Worm (Caenorhabditis elegans) whole organism, late embryonic: ENCODE results near the gene tsp-14.

Experiments
- C08G9.2 ChIP-seq: sonication (generic microtip); optimal IDR thresholded peaks from 2 replicates; lab custom pipeline; 2016; ENCODE audit warnings: mild to moderate bottlenecking, missing genetic modification characterization, moderate library complexity, missing compliant biosample characterization
- K02D7.2 ChIP-seq: sonication (generic microtip); optimal IDR thresholded peaks from 2 replicates; lab custom pipeline; 2017; ENCODE audit warnings: mild to moderate bottlenecking, missing genetic modification characterization, missing compliant biosample characterization
- K09A11.1 ChIP-seq: sonication (generic microtip); optimal IDR thresholded peaks from 2 replicates; lab custom pipeline; 2017; ENCODE audit warnings: antibody characterized with exemption, mild to moderate bottlenecking, missing genetic modification characterization, missing compliant biosample characterization; ENCODE audit not compliant: insufficient read depth
- T23F11.4 ChIP-seq: fragments of 200-800 bp; sonication (Bioruptor generic); optimal IDR thresholded peaks from 2 replicates; lab custom pipeline; 2018; ENCODE audit warnings: mild to moderate bottlenecking, missing genetic modification characterization, missing compliant biosample characterization
- Y22D7AL.16 ChIP-seq: sonication (generic microtip); optimal IDR thresholded peaks from 2 replicates; lab custom pipeline; 2016; ENCODE audit warnings: missing genetic modification characterization, missing compliant biosample characterization
- ceh-14 ChIP-seq: sonication (generic microtip); optimal IDR thresholded peaks from 2 replicates; lab custom pipeline; 2016; ENCODE audit warnings: missing genotype, missing genetic modification characterization, missing compliant biosample characterization
- ceh-2 ChIP-seq: sonication (generic microtip); optimal IDR thresholded peaks from 2 replicates; lab custom pipeline; 2016; ENCODE audit warnings: missing genotype, missing genetic modification characterization, missing compliant biosample characterization
- ceh-30 ChIP-seq: fragments of 150-350 bp; optimal IDR thresholded peaks from 2 replicates; lab custom pipeline; 2014; ENCODE audit warnings: missing biosample characterization, missing genetic modification characterization
- ceh-31 ChIP-seq: sonication (generic microtip); optimal IDR thresholded peaks from 2 replicates; lab custom pipeline; 2016; ENCODE audit warnings: missing genetic modification characterization, missing compliant biosample characterization
- ceh-6 ChIP-seq: fragments of 200-800 bp; sonication (Bioruptor generic); optimal IDR thresholded peaks from 2 replicates; lab custom pipeline; 2018; ENCODE audit warnings: mild to moderate bottlenecking, missing genetic modification characterization, missing compliant biosample characterization
- ceh-9 ChIP-seq: sonication (generic microtip); optimal IDR thresholded peaks from 2 replicates; lab custom pipeline; 2016; ENCODE audit warnings: mild to moderate bottlenecking, missing genetic modification characterization, inconsistent platforms, missing compliant biosample characterization
- che-1 ChIP-seq: sonication (generic microtip); optimal IDR thresholded peaks from 2 replicates; lab custom pipeline; 2016; ENCODE audit warnings: mild to moderate bottlenecking, missing genetic modification characterization, missing compliant biosample characterization
- dmd-4 ChIP-seq: sonication (generic microtip); optimal IDR thresholded peaks from 2 replicates; lab custom pipeline; 2016; ENCODE audit warnings: borderline replicate concordance, missing genetic modification characterization, missing compliant biosample characterization
- dve-1 ChIP-seq: sonication (generic microtip); optimal IDR thresholded peaks from 2 replicates; lab custom pipeline; 2017; ENCODE audit warnings: antibody characterized with exemption, mild to moderate bottlenecking, missing genetic modification characterization, missing compliant biosample characterization
- elt-2 ChIP-seq: sonication (generic microtip); optimal IDR thresholded peaks from 2 replicates; lab custom pipeline; 2016; ENCODE audit warnings: missing genetic modification reagents, missing genetic modification characterization, missing compliant biosample characterization
- ets-4 ChIP-seq: sonication (generic microtip); optimal IDR thresholded peaks from 2 replicates; lab custom pipeline; 2016; ENCODE audit warnings: missing genetic modification characterization, missing compliant biosample characterization
- fax-1 ChIP-seq: sonication (generic microtip); optimal IDR thresholded peaks from 2 replicates; lab custom pipeline; 2016; ENCODE audit warnings: missing genotype, missing genetic modification characterization, missing compliant biosample characterization
- fkh-10 ChIP-seq: fragments of 150-350 bp; optimal IDR thresholded peaks from 2 replicates; lab custom pipeline; 2014; ENCODE audit warnings: missing biosample characterization, missing genetic modification reagents, missing genetic modification characterization
- hlh-13 ChIP-seq: fragments of 200-800 bp; sonication (Bioruptor generic); optimal IDR thresholded peaks from 2 replicates; lab custom pipeline; 2018; ENCODE audit warnings: mild to moderate bottlenecking, missing genetic modification characterization, missing compliant biosample characterization
- hlh-15 ChIP-seq: sonication (generic microtip); optimal IDR thresholded peaks from 2 replicates; lab custom pipeline; 2016; ENCODE audit warnings: missing genetic modification characterization, missing compliant biosample characterization
- hlh-8 ChIP-seq: sonication (generic microtip); optimal IDR thresholded peaks from 2 replicates; lab custom pipeline; 2016; ENCODE audit warnings: missing genotype, missing genetic modification characterization, missing compliant biosample characterization
- mec-3 ChIP-seq: sonication (generic microtip); optimal IDR thresholded peaks from 2 replicates; lab custom pipeline; 2016; ENCODE audit warnings: borderline replicate concordance, missing genetic modification characterization, missing compliant biosample characterization
- nhr-11 ChIP-seq: fragments of 150-350 bp; optimal IDR thresholded peaks from 2 replicates; lab custom pipeline; 2014; ENCODE audit warnings: missing biosample characterization, missing genetic modification characterization
- nhr-232 ChIP-seq: sonication (generic microtip); optimal IDR thresholded peaks from 2 replicates; lab custom pipeline; 2016; ENCODE audit warnings: missing genetic modification characterization, missing compliant biosample characterization
- pros-1 ChIP-seq: fragments of 150-350 bp; optimal IDR thresholded peaks from 2 replicates; lab custom pipeline; 2014; ENCODE audit warnings: missing biosample characterization, missing genetic modification reagents, missing genetic modification characterization
- sdc-2 ChIP-seq: sonication (generic microtip); optimal IDR thresholded peaks from 2 replicates; lab custom pipeline; 2016; ENCODE audit warnings: missing genotype, missing genetic modification characterization, missing compliant biosample characterization
- sox-2 ChIP-seq: fragments of 200-800 bp; sonication (Bioruptor generic); IDR thresholded peaks from 2 replicates; pipeline ENCODE4 v1.3.6; 2022; ENCODE audit warnings: missing genetic modification reagents, missing genetic modification characterization, missing compliant biosample characterization
- sox-4 ChIP-seq: sonication (generic microtip); optimal IDR thresholded peaks from 2 replicates; lab custom pipeline; 2017; ENCODE audit warnings: mild to moderate bottlenecking, missing genetic modification characterization, inconsistent platforms, missing compliant biosample characterization
- syd-9 ChIP-seq: sonication (generic microtip); optimal IDR thresholded peaks from 2 replicates; lab custom pipeline; 2016; ENCODE audit warnings: mild to moderate bottlenecking, missing genetic modification characterization, moderate library complexity, missing compliant biosample characterization
- tbx-2 ChIP-seq: sonication (generic microtip); optimal IDR thresholded peaks from 2 replicates; lab custom pipeline; 2016; ENCODE audit warnings: missing genetic modification characterization, missing compliant biosample characterization
- tbx-7 ChIP-seq: sonication (generic microtip); optimal IDR thresholded peaks from 2 replicates; lab custom pipeline; 2016; ENCODE audit warnings: missing genotype, missing genetic modification characterization, missing compliant biosample characterization
- unc-42 ChIP-seq: sonication (generic microtip); optimal IDR thresholded peaks from 2 replicates; lab custom pipeline; 2016; ENCODE audit warnings: missing genotype, missing genetic modification characterization, missing compliant biosample characterization
- zip-5 ChIP-seq: sonication (generic microtip); optimal IDR thresholded peaks from 2 replicates; lab custom pipeline; 2016; ENCODE audit warnings: missing genetic modification characterization, missing compliant biosample characterization

Gene tsp-14

ce11 chrX:4862062-4862461, 14.7 kb downstream of the tsp-14 start:
- TF ChIP-seq ceh-30 (tag; lab: Kevin White, UChicago) (no peak), fax-1 (tag; lab: Kevin White, UChicago) (no peak), tbx-7 (tag; lab: Kevin White, UChicago) (no peak), ceh-6 (no peak), pros-1 (tag; lab: Kevin White, UChicago) (no peak), dmd-4 (tag; lab: Kevin White, UChicago) (no peak), che-1 (tag; lab: Kevin White, UChicago) (no peak), sdc-2 (tag; lab: Kevin White, UChicago) (no peak), C08G9.2 (tag; lab: Kevin White, UChicago) (no peak), mec-3 (tag; lab: Kevin White, UChicago) (no peak), Y22D7AL.16 (tag; lab: Kevin White, UChicago) (no peak), K02D7.2 (tag; lab: Kevin White, UChicago) (no peak), hlh-15 (tag; lab: Kevin White, UChicago) (no peak)
- TF ChIP-seq, all 69 proteins: peak for 0

ce11 chrX:4861413-4861812, 15.4 kb downstream of the tsp-14 start:
- TF ChIP-seq ceh-6: no peak
- TF ChIP-seq K09A11.1: no peak
- no peak for TF ChIP-seq nhr-232 (tag; lab: Kevin White, UChicago)
- TF ChIP-seq Y22D7AL.16 (tag; lab: Kevin White, UChicago): no peak
- no peak for TF ChIP-seq nhr-11 (tag; lab: Kevin White, UChicago)
- no peak for TF ChIP-seq ceh-31 (tag; lab: Kevin White, UChicago)
- TF ChIP-seq syd-9: no peak
- no peak for TF ChIP-seq unc-42 (tag; lab: Kevin White, UChicago)
- no peak for TF ChIP-seq zip-5 (tag; lab: Kevin White, UChicago)
- TF ChIP-seq sox-4: no peak
- TF ChIP-seq ceh-30 (tag; lab: Kevin White, UChicago): no peak
- no peak for TF ChIP-seq che-1 (tag; lab: Kevin White, UChicago)

DNA sequence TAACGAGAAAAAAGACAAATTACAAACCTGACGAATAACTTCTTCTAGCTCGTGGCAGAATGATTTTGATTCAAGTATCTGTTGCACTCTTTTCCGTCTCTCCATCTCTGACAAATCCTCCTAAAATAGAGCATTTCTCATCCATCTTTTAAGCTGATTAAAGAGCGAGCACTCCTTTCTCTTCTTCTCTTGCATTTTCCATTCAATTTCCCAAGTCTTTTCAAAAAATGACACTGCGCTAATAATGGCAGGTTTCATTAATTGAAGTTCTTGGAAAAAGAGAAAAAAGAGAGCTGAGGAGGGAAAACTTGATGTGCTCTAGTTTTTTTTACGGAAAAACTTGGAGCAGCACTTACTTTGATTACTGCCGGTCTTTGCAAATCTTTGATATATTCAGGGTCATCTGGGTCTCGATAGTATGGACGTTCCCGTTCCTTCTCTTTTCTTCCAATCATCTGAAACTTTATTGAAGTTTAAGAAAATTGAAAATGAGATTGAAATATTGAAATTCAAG, 17.1 kb downstream of the tsp-14 start, which contains the start of gene add-1:
Gene add-1 (minus strand): TSS at position 464 of the 514 bp plus-strand sequence.
- TF ChIP-seq sox-2 (GFP tag; lab: Robert Waterston, UW): no peak
- TF ChIP-seq unc-42 (tag; lab: Kevin White, UChicago): peak; percentile 47

- TF ChIP-seq T23F11.4 (GFP tag; lab: Kevin White, UChicago): no peak
- TF ChIP-seq Y22D7AL.16 (tag; lab: Kevin White, UChicago): no peak
- peak; percentile 56 for TF ChIP-seq C08G9.2 (tag; lab: Kevin White, UChicago)
- no peak for TF ChIP-seq hlh-8 (tag; lab: Kevin White, UChicago)
- no peak for TF ChIP-seq elt-2
- TF ChIP-seq tbx-2 (tag; lab: Kevin White, UChicago): peak; percentile 56
- peak; percentile 52 for TF ChIP-seq ceh-2 (tag; lab: Kevin White, UChicago)
- no peak for TF ChIP-seq ceh-14 (tag; lab: Kevin White, UChicago)
- no peak for TF ChIP-seq K02D7.2 (tag; lab: Kevin White, UChicago)
- peak; percentile 11 for TF ChIP-seq dve-1 (tag; lab: Kevin White, UChicago)
- TF ChIP-seq ets-4 (tag; lab: Kevin White, UChicago): peak; percentile 44
- TF ChIP-seq hlh-13 (GFP tag; lab: Kevin White, UChicago): no peak
- no peak for TF ChIP-seq tbx-7 (tag; lab: Kevin White, UChicago)
- TF ChIP-seq fkh-10 (GFP tag; lab: Kevin White, UChicago): no peak
- no peak for TF ChIP-seq ceh-9
- TF ChIP-seq unc-42 (tag; lab: Kevin White, UChicago): peak; percentile 52
- no peak for TF ChIP-seq pros-1 (tag; lab: Kevin White, UChicago)
- no peak for TF ChIP-seq dmd-4 (tag; lab: Kevin White, UChicago)
- peak; percentile 65 for TF ChIP-seq ceh-31 (tag; lab: Kevin White, UChicago)
Measured at ce11 chrX:4853060-4853459, 23.7 kb downstream of the tsp-14 start, which contains the start of gene F39C12.1. Gene F39C12.1, minus strand, starts transcription at chrX:4853195.
